Worm (Caenorhabditis elegans) whole organism, mixed stage, embryonic: ENCODE measurements around the gene K08F4.5.

Experiments
- lin-32 ChIP-seq: fragments of 200-800 bp; sonication (Bioruptor generic); optimal IDR thresholded peaks from 2 replicates; lab custom pipeline; 2018; ENCODE audit warnings: mild to moderate bottlenecking, missing genetic modification characterization, missing compliant biosample characterization
- pha-4 ChIP-seq: fragments of 150-350 bp; optimal IDR thresholded peaks from 2 replicates; lab custom pipeline; 2018; ENCODE audit warnings: missing biosample characterization, missing genetic modification reagents, missing genetic modification characterization
- unc-39 ChIP-seq: fragments of 150-350 bp; optimal IDR thresholded peaks from 2 replicates; lab custom pipeline; 2014; ENCODE audit warnings: missing biosample characterization, missing genetic modification characterization

DNA sequence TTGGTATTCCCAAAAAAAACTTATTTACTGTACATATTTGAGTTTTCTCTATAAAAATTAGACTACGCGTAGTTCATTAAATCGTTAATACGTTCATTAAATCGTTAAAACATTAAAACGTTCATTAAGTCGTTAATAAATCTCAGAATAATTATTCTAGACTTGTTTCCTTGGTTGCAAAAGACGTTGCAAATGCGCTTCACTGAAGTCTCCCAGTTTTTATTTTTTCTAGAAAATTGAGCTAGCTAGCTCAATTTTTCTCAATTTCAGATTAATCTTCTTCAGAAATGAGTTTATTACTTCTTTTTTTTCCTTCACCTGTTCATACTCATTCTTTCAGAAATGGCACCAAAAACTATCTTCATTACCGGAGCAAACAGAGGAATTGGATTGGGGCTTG is 9.2 kb upstream of the K08F4.5 start:
- no peak for TF ChIP-seq pha-4 (tag; lab: Kevin White, UChicago)
- no peak for TF ChIP-seq unc-39 (tag; lab: Kevin White, UChicago)
- no peak for TF ChIP-seq lin-32 (GFP tag; lab: Kevin White, UChicago)
